Worm (Caenorhabditis elegans) whole organism, dauer: ENCODE data around the gene C14A11.2.

Experiments
- unc-62 ChIP-seq: sonication (generic microtip); optimal IDR thresholded peaks from 2 replicates; lab custom pipeline; 2017; ENCODE audit warnings: missing biosample characterization, missing genetic modification reagents, missing genetic modification characterization

Gene C14A11.2

DNA sequence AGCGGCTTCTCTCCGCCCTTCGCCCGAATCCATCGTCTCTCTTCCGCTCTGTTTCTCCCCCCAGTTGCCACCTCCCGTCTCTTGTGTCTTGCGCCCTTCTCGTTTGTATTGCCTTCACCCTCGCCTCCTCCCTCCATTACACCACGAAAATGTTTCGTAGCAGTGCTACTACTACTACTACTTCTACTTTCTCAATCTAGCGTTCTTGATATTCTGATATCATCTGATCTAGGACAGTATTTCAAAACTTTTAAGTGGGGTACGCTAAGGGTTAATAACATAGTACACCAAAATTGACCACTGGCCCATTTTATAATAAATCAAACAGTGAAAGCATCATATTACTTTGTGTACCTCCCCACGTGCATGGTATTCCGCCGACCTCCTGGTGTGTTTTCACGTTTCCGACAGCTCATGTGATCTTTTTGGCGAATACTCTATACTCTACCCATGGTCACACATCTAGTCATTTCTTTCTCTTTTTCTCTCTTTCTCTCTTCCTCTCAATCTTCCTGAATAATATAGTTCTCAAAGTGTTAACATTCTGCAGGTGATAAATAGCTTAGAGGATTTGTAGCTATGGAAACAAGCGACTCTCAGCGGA, at the start of gene C14A11.2:
Gene C14A11.2, plus strand, starts transcription at position 551 of the 604 bp plus-strand sequence.
- TF ChIP-seq unc-62 (GFP tag; lab: Kevin White, UChicago): no peak

DNA sequence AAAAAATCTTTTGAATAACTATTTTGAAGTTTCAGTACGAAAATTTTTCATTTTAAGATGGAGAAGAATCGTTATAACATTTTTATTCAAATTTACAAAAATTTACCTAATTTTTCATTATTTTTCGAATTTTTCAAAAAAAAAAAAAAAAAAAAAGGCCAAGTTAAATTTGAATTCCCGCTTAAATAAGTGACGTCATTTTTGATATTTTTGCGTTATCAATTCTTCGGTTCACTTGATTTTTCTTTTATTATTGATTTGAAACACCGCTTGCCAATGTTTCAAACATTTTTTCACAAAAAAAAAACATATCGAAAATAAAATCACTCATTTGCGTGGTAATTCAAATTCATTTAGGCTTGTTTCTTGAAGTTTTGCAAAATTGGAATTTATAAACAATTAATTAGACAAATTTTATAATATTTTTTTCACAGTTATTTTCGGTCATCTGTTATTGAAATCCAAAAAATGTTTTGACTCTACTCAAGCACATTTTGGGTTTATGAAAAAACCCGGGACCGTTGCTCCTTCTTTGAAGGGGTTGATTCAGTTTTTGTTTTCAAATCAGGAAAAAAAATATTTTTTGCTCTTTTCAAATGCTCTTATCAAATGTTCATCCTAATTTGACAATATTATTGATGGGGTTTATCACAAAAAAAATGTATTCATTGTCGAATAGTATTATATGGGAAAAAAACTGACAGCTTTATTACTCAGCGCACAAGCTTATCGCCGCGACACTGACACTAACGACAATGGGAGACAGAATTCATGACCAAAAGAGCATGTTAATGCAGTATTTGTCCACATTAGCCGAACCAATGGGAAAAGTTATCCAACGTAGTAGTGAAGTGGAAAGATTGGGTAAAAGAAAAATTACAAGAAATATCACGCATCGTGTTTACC, 48.6 kb upstream of the C14A11.2 start:
- no peak for TF ChIP-seq unc-62 (GFP tag; lab: Kevin White, UChicago)

DNA sequence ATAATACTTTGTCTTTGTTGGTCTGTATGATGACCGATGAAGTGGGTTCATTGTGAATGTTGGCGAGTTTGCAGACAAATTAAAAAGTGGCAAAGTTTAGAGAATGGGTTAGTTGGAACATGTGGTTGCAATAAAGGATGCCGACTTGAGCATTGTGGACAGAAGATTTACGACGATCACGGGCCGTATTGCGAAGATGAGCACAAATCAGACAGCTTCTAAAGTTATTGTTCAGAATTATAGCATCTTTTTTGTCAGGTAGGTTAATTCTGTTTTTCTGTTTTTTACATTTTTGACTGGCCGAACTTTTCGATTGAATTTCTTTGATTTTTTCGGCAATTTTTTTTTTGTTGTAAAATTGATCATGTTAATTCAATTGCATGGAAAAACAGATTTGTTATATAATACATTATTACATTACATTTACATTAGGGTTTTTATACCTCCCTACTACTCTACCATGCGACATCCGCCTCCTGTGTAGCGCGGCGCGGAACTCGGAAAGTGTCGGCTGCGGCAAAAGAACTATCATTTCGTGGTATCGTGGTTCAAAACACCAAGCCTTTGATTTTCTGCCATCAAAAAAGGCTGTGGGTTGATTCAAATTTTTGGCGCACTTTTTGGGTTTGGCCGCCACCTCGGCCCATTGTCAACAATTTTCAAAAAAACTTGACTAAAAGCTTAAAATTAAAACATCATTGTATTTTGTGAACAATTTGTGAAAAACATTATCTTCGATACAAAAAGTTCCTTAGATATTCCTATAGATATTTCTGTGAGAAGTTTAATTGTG, 39.2 kb upstream of the C14A11.2 start, which contains the start of gene unc-2:
Gene unc-2, minus strand, starts transcription at position 51 of the 793 bp plus-strand sequence.
- TF ChIP-seq unc-62 (GFP tag; lab: Kevin White, UChicago): no peak

DNA sequence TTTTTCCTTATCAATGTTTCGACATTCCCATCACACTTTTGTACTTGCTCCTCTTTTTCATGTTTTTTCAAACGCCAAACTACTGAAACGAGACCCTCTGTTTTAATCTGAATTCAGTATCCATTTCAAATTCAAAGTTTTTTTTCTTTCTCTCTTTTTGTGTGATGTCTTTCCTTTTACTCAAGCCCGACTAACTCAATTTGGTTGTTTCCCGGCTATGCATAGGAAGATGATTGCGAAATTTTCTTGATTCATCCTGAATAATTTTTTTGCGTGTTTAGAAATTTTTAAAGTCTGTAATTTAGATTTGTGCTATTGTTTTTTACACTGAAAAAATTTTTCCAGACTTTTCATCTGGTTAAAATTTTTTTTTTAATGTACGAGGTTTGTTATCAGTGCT, 38.6 kb upstream of the C14A11.2 start:
- no peak for TF ChIP-seq unc-62 (GFP tag; lab: Kevin White, UChicago)

DNA sequence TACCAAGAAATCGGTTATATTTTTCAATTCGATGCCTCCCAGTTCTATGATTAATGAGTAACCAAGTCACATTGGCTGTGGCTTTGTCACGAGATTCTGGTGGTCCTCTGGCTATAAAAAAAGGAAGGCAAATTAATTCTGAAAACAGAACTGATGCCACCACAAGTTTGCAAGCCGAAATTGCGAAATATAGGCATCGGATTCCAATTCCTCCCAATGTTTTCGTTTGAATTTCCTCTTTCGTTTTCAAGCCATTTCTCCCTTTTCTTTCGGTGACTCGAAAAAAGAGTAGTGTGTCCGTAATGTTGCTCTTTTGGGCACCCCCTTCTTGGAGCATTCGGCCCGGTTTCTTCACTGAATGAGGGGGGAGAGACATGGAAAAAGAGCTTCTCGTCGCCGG, 33.2 kb upstream of the C14A11.2 start, which contains the start of gene F55F1.2:
Gene F55F1.2, minus strand, starts transcription at position 376 of the 400 bp plus-strand sequence.
- TF ChIP-seq unc-62 (GFP tag; lab: Kevin White, UChicago): no peak

DNA sequence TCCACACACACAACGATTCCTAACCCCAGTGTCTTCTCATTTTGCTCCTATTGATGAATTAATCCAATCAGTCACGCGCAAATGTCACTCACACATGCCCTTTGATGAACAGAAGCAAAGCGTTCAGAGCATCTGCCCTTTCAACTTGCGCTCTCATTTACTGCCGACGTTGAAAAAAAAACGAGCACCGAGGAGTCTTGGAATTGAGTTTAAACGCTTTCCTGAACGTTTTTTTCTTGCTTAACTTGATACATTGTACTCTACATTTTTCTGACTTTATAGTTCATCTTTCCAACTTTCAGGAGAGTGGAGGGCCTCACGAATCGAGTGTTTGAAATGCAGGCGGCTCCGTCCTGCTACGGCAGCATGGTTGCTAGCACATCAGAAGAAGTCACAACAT, 31.2 kb upstream of the C14A11.2 start, which contains the start of gene cgef-1:
Gene cgef-1, plus strand, starts transcription at position 301 of the 400 bp plus-strand sequence.
- TF ChIP-seq unc-62 (GFP tag; lab: Kevin White, UChicago): no peak

DNA sequence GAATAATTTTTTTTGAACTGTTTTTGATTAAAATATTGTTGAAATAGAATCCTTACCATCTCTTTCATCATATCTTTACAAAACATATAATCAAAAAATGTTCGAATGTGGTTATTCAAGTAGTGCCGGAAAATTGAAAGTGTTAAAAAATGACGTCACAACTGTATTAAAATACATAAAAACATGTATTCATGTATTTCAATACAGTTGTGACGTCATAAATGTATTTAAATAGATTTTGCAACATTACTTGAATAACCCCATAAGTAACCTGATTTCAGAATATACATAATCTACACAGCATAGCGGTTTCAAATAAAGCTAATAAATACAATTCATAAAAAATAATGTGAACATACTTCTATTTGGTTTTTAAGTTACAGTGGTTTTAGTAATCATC, 26.0 kb upstream of the C14A11.2 start:
- TF ChIP-seq unc-62 (GFP tag; lab: Kevin White, UChicago): no peak

DNA sequence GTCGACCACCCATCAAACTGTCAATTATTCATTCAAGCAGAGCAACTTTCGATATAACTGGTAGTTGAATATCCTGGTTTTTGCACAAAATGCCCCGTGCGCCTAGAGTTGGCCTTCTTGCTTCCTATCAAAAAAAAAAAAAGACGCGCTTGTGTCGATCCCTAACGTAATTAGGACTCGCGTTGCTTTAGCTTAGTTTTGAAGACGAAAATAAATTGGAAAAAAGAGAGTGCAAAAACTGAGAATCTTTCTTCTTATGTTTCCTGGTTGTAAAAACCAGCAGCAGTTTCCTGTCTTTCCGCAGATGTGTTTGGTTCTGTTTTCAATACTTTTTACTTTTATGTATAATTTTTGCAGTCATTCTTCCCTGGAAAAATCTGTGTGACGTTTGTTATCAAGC, 24.9 kb upstream of the C14A11.2 start:
- no peak for TF ChIP-seq unc-62 (GFP tag; lab: Kevin White, UChicago)

DNA sequence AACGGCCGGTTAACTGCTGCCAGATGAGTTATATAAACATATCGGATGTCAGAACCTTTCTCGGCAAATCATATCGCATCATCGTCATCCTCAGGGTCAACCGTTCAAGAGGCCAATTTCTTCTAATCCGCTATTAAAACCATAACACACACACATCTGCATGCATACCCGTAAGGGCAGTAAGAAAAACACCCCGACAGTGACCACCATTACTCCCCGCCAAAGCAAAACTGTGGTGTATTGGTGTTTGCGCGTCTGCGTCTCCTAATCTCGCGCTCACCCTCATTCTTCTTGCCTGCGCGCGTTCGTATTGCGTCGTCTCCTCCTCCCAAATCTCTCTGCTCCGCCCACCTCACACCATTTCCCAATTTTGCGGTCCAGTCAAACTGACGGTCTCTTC, 9.4 kb upstream of the C14A11.2 start:
- no peak for TF ChIP-seq unc-62 (GFP tag; lab: Kevin White, UChicago)

DNA sequence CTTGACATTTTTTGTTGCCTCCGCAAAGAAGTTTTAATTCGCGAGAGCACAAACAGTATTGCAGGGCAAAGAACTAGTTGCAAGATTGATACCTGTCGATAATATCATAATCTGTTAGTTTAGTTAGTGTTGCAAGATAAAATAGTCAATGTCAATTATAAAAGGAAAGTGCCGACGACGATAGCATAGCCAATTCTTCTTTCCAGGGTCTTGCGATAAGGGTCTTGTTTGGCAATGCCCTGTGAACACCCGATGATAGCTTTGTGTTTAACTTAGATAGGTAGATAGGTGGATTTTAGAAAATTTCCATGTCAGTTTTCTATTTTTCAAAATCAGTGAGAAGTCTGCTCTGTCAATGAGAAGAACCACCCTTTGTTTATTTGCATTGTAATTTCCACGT, 8.6 kb upstream of the C14A11.2 start:
- TF ChIP-seq unc-62 (GFP tag; lab: Kevin White, UChicago): no peak

DNA sequence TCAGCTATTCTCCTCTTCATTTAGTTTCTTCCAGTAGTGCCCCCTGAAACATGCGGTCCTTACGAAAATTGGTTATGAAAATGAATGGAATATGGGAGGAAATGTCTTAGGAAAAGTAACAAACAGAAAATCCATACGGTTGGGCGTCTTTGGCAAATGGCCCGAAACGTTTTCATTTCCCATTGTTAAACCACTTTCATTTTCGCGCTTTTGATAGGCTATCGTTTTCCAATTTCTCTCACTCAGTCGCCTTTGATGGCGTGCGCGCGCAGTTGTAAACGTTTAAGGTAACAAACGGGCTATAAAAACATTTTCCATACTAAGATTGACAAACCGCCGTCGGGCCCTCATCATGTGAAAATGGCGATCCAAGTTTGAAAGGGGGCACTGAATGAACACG, 7.9 kb upstream of the C14A11.2 start:
- TF ChIP-seq unc-62 (GFP tag; lab: Kevin White, UChicago): no peak

DNA sequence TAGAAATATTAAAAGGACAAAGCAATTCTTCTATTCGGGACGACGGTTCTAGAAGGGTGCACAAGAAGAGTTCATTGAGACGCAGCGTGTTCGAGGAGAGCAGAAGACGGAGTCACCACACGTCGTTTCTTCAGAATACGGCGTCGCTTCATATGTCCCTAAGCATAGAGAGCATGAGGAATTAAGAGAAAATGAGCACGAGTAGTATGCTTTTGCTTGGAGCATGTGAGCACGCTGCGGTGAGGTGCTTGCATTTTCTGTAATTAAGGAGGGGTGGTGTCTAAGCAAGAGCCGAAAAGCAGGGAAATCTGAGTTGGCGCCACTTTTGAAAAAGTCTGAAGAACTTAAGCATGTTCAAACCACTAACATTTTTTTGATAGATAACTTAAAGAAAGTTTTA, 4.5 kb downstream of the C14A11.2 start, which contains the start of gene C14A11.5:
Gene C14A11.5, minus strand, starts transcription at position 139 of the 400 bp plus-strand sequence.
- TF ChIP-seq unc-62 (GFP tag; lab: Kevin White, UChicago): no peak

DNA sequence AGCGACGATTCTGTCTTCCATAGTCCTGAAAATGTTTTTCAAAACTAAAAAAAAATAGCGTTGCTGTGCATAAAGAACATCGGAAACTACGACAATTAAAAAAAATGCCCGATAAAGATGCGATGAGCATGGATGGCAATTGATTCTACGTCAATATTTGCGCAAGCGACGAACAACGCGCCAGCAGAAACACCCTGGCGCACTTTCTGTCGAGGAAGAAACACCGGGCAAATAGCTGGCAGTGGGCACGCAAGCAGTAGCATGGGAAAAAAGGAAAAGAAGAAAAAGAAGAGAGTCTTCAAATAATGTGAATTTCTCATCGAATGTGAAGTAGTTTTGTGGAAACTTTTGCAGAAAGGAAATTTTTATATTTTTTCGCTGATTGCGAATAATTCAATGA, 6.7 kb downstream of the C14A11.2 start, which contains the start of gene C14A11.9:
Gene C14A11.9, minus strand, starts transcription at position 27 of the 400 bp plus-strand sequence.
- no peak for TF ChIP-seq unc-62 (GFP tag; lab: Kevin White, UChicago)

DNA sequence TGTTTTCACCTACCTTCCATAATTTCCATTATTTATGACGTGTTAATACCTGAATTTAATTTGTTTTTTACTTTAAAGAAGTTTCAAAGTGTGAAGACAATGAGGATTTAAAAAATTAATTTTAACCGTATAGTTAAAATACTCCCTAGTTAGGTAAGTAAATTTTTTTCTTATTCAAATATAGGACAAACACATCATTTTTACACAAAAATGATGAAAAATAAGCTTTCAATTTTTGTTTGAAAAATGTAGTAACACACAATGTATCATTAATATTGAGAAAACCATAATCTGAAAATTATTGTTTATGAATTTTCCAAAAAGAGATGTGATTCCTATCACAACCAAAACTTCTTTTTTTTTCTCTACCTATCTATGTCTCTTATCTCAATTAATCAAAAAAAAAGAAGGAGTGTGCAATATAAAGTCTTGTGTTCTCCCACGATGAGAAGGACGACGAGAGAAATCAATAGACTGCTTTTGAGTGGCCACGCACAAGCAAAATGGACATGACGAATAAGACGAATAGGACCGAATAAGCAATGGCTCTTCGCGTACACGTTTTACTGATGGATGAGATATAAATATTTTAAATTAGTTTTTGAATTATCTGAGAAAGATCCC, 11.3 kb downstream of the C14A11.2 start, which contains the start of gene C14A11.6:
Gene C14A11.6, minus strand, starts transcription at position 51 of the 624 bp plus-strand sequence.
- TF ChIP-seq unc-62 (GFP tag; lab: Kevin White, UChicago): no peak

DNA sequence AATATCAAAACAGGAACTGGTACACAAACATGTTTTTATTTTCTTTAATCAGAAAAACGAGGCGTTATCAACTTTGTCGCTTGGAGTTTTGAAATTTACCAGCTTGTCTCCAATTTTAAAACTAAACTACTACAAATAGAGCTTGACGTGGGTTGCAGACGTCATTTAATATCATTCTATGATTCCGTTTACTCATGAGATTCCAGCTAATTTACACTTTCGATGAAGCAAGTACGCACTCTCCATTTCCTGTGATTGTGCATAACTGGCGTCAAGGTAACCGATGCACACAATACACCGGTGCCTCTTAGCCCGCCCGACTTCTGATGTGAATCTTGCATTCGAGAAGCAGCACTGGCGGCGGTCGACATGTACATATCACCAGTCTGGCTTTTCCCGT, 16.0 kb downstream of the C14A11.2 start:
- no peak for TF ChIP-seq unc-62 (GFP tag; lab: Kevin White, UChicago)
